Worm (Caenorhabditis elegans) whole organism, early embryonic: ENCODE measurements around the gene str-185.

Source experiments
- B0310.2 ChIP-seq: sonication (generic microtip); optimal IDR thresholded peaks from 2 replicates; lab custom pipeline; 2016; ENCODE audit warnings: mild to moderate bottlenecking, missing genetic modification characterization, missing compliant biosample characterization
- F13C5.2 ChIP-seq: sonication (generic microtip); optimal IDR thresholded peaks from 2 replicates; lab custom pipeline; 2017; ENCODE audit warnings: mild to moderate bottlenecking, missing genetic modification characterization, inconsistent platforms, missing compliant biosample characterization
- aly-1 ChIP-seq: sonication (generic microtip); optimal IDR thresholded peaks from 2 replicates; lab custom pipeline; 2016; ENCODE audit warnings: missing genetic modification characterization, missing compliant biosample characterization
- ama-1 ChIP-seq: fragments of 150-350 bp; optimal IDR thresholded peaks from 2 replicates; lab custom pipeline; 2014
- ceh-13 ChIP-seq: fragments of 200-800 bp; sonication (Bioruptor generic); optimal IDR thresholded peaks from 2 replicates; lab custom pipeline; 2018; ENCODE audit warnings: mild to moderate bottlenecking, missing genetic modification characterization, missing compliant biosample characterization
- ceh-36 ChIP-seq: sonication (generic microtip); optimal IDR thresholded peaks from 2 replicates; lab custom pipeline; 2016; ENCODE audit warnings: missing genetic modification characterization, inconsistent platforms, missing compliant biosample characterization
- ets-7 ChIP-seq: sonication (generic microtip); optimal IDR thresholded peaks from 2 replicates; lab custom pipeline; 2016; ENCODE audit warnings: missing genotype, missing genetic modification characterization, missing compliant biosample characterization
- flt-1 ChIP-seq: fragments of 200-800 bp; sonication (Bioruptor generic); IDR thresholded peaks from 2 replicates; pipeline ENCODE4 v1.3.6; 2022; ENCODE audit warnings: missing genetic modification characterization, missing compliant biosample characterization
- hmbx-1 ChIP-seq: sonication (generic microtip); optimal IDR thresholded peaks from 2 replicates; lab custom pipeline; 2016; ENCODE audit warnings: mild to moderate bottlenecking, missing genetic modification characterization, missing compliant biosample characterization
- hnd-1 ChIP-seq: sonication (generic microtip); optimal IDR thresholded peaks from 2 replicates; lab custom pipeline; 2016; ENCODE audit warnings: missing genetic modification characterization, missing compliant biosample characterization
- scrt-1 ChIP-seq: fragments of 200-800 bp; sonication (Bioruptor generic); IDR thresholded peaks from 2 replicates; pipeline ENCODE4 v1.3.6; 2022; ENCODE audit warnings: missing genetic modification characterization, missing compliant biosample characterization
- tbx-37 ChIP-seq: fragments of 200-800 bp; sonication (Bioruptor generic); conservative IDR thresholded peaks from 2 replicates; pipeline ENCODE4 v1.3.6; 2022; ENCODE audit warnings: missing genetic modification reagents, missing genetic modification characterization, missing compliant biosample characterization
- tra-4 ChIP-seq: sonication (generic microtip); optimal IDR thresholded peaks from 2 replicates; lab custom pipeline; 2017; ENCODE audit warnings: missing genetic modification characterization, missing compliant biosample characterization

DNA sequence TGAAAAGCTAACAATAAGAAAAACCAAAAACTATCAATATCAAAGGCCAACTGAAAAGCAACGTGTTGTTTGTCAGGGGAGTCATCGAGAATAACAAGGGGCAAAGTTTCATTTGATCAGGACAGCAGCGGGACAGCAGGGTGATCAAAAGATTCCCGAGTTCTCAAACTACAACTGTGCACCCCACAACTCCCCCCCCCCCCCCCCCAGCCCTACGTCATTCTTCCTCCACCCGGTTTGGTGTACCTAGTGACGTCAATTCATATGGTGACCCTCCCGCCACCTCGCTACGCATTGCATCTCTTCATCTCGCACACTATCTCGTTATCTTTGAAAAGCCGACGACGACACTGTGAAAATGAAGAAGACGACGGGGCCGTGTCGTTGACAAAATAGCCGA is 44.0 kb upstream of the str-185 start:
- no peak for TF ChIP-seq ets-7
- no peak for TF ChIP-seq ama-1
- no peak for TF ChIP-seq tbx-37
- TF ChIP-seq hmbx-1 (tag; lab: Kevin White, UChicago) = no peak
- no peak for TF ChIP-seq scrt-1 (GFP tag; lab: Robert Waterston, UW)
- TF ChIP-seq F13C5.2 (tag; lab: Kevin White, UChicago) = no peak
- TF ChIP-seq aly-1 (tag; lab: Kevin White, UChicago) = no peak
- no peak for TF ChIP-seq flt-1 (GFP tag; lab: Robert Waterston, UW)
- TF ChIP-seq ceh-13 (GFP tag; lab: Kevin White, UChicago) = no peak
- TF ChIP-seq hnd-1 = no peak
- no peak for TF ChIP-seq ceh-36 (tag; lab: Kevin White, UChicago)
- no peak for TF ChIP-seq tra-4 (tag; lab: Kevin White, UChicago)
- no peak for TF ChIP-seq B0310.2
